Fruit fly (Drosophila melanogaster) whole organism, embryonic: ENCODE measurements around the gene CG42798.

Source experiments
- ATbp ChIP-seq: fragments of 200-800 bp; sonication (Bioruptor generic); optimal IDR thresholded peaks from 2 replicates; lab custom pipeline; 2017; ENCODE audit warnings: missing biosample characterization, mild to moderate bottlenecking, missing genetic modification characterization, missing genetic modification reagents
- Antp ChIP-seq: fragments of 200-800 bp; sonication (Bioruptor generic); optimal IDR thresholded peaks from 3 replicates; lab custom pipeline; 2016; ENCODE audit warnings: missing biosample characterization, missing genetic modification characterization
- Bdp1 ChIP-seq: fragments of 200-800 bp; sonication (Bioruptor generic); optimal IDR thresholded peaks from 3 replicates; lab custom pipeline; 2016; ENCODE audit warnings: missing biosample characterization, missing genetic modification characterization
- Bgb ChIP-seq: fragments of 200-800 bp; sonication (Bioruptor generic); IDR thresholded peaks from 2 replicates; pipeline ENCODE4 v1.3.6; 2022; ENCODE audit warnings: missing biosample characterization, missing genetic modification characterization; ENCODE audit not compliant: partially characterized antibody
- CG10431 ChIP-seq: fragments of 200-800 bp; sonication (Bioruptor generic); optimal IDR thresholded peaks from 3 replicates; lab custom pipeline; 2018; ENCODE audit warnings: missing biosample characterization, mild to moderate bottlenecking, missing genetic modification characterization
- CG10959 ChIP-seq: fragments of 200-800 bp; sonication (Bioruptor generic); IDR thresholded peaks from 2 replicates; pipeline ENCODE4 v1.3.6; 2022; ENCODE audit warnings: missing biosample characterization, missing genetic modification characterization
- CG11398 ChIP-seq: fragments of 200-800 bp; sonication (Bioruptor generic); optimal IDR thresholded peaks from 2 replicates; lab custom pipeline; 2016; ENCODE audit warnings: missing biosample characterization, missing genetic modification characterization
- CG11696 ChIP-seq: fragments of 200-800 bp; sonication (Bioruptor generic); IDR thresholded peaks from 2 replicates; pipeline ENCODE4 v1.3.6; 2022; ENCODE audit warnings: missing biosample characterization, missing genetic modification characterization
- CG12659 ChIP-seq: fragments of 200-800 bp; sonication (Bioruptor generic); optimal IDR thresholded peaks from 3 replicates; lab custom pipeline; 2017; ENCODE audit warnings: mild to moderate bottlenecking, missing biosample characterization, missing genetic modification reagents, missing genetic modification characterization
- CG17612 ChIP-seq: fragments of 200-800 bp; sonication (Bioruptor generic); IDR thresholded peaks from 2 replicates; pipeline ENCODE4 v1.3.6; 2022; ENCODE audit warnings: missing biosample characterization, missing genetic modification characterization
- CG2712 ChIP-seq: fragments of 200-800 bp; optimal IDR thresholded peaks from 3 replicates; lab custom pipeline; 2019; ENCODE audit warnings: missing biosample characterization, mild to moderate bottlenecking, missing genetic modification characterization, moderate library complexity
- CG30020 ChIP-seq: fragments of 200-800 bp; optimal IDR thresholded peaks from 2 replicates; lab custom pipeline; 2019; ENCODE audit warnings: missing biosample characterization, mild to moderate bottlenecking, missing genetic modification characterization, moderate library complexity
- CG3281 ChIP-seq: fragments of 200-800 bp; sonication (Bioruptor generic); optimal IDR thresholded peaks from 3 replicates; lab custom pipeline; 2017; ENCODE audit warnings: missing biosample characterization, mild to moderate bottlenecking, missing genetic modification characterization
- CG4328 ChIP-seq: fragments of 200-800 bp; sonication (Bioruptor generic); optimal IDR thresholded peaks from 3 replicates; lab custom pipeline; 2017; ENCODE audit warnings: missing biosample characterization, missing genetic modification reagents, missing genetic modification characterization
- CG6765 ChIP-seq: fragments of 200-800 bp; sonication (Bioruptor generic); optimal IDR thresholded peaks from 3 replicates; lab custom pipeline; 2017; ENCODE audit warnings: missing biosample characterization, mild to moderate bottlenecking, missing genetic modification characterization
- CG7271 ChIP-seq: fragments of 200-800 bp; sonication (Bioruptor generic); optimal IDR thresholded peaks from 2 replicates; lab custom pipeline; 2018; ENCODE audit warnings: missing biosample characterization, mild to moderate bottlenecking, missing genetic modification characterization, moderate library complexity
- CG8089 ChIP-seq: fragments of 200-800 bp; sonication (Bioruptor generic); optimal IDR thresholded peaks from 3 replicates; lab custom pipeline; 2016; ENCODE audit warnings: missing biosample characterization, missing genetic modification characterization
- CG8924 ChIP-seq: fragments of 200-800 bp; optimal IDR thresholded peaks from 3 replicates; lab custom pipeline; 2019; ENCODE audit warnings: missing biosample characterization, mild to moderate bottlenecking, missing genetic modification characterization, moderate library complexity
- Chrac-16 ChIP-seq: fragments of 200-800 bp; sonication (Bioruptor generic); optimal IDR thresholded peaks from 3 replicates; lab custom pipeline; 2016; ENCODE audit warnings: missing biosample characterization, missing genetic modification characterization
- Doc3 ChIP-seq: fragments of 200-800 bp; sonication (Bioruptor generic); IDR thresholded peaks from 3 replicates; pipeline ENCODE4 v1.3.6; 2022; ENCODE audit warnings: missing biosample characterization, missing genetic modification characterization; ENCODE audit not compliant: partially characterized antibody
- ERR ChIP-seq: fragments of 200-800 bp; sonication (Bioruptor generic); optimal IDR thresholded peaks from 2 replicates; lab custom pipeline; 2016; ENCODE audit warnings: missing biosample characterization, missing genetic modification characterization
- Fer2 ChIP-seq: fragments of 200-800 bp; sonication (Bioruptor generic); optimal IDR thresholded peaks from 2 replicates; lab custom pipeline; 2018; ENCODE audit warnings: missing biosample characterization, mild to moderate bottlenecking, missing genetic modification characterization, moderate library complexity
- Fer3 ChIP-seq: fragments of 200-800 bp; sonication (Bioruptor generic); optimal IDR thresholded peaks from 2 replicates; lab custom pipeline; 2018; ENCODE audit warnings: missing biosample characterization, mild to moderate bottlenecking, missing genetic modification characterization, moderate library complexity
- HLHmδ ChIP-seq: fragments of 200-800 bp; sonication (Bioruptor generic); optimal IDR thresholded peaks from 2 replicates; lab custom pipeline; 2018; ENCODE audit warnings: missing biosample characterization, mild to moderate bottlenecking, missing genetic modification characterization, moderate library complexity
- Hand ChIP-seq: fragments of 200-800 bp; sonication (Bioruptor generic); optimal IDR thresholded peaks from 2 replicates; lab custom pipeline; 2017; ENCODE audit warnings: mild to moderate bottlenecking, missing biosample characterization, missing genetic modification reagents, missing genetic modification characterization
- HmgD ChIP-seq: fragments of 200-800 bp; sonication (Bioruptor generic); optimal IDR thresholded peaks from 3 replicates; lab custom pipeline; 2016; ENCODE audit warnings: missing biosample characterization, missing genetic modification characterization
- HmgZ ChIP-seq: fragments of 200-800 bp; sonication (Bioruptor generic); optimal IDR thresholded peaks from 2 replicates; lab custom pipeline; 2018; ENCODE audit warnings: missing biosample characterization, mild to moderate bottlenecking, missing genetic modification characterization
- Mad ChIP-seq: fragments of 200-800 bp; sonication (Bioruptor generic); optimal IDR thresholded peaks from 2 replicates; lab custom pipeline; 2016; ENCODE audit warnings: missing biosample characterization, missing genetic modification characterization
- Oli ChIP-seq: fragments of 200-800 bp; sonication (Bioruptor generic); optimal IDR thresholded peaks from 2 replicates; lab custom pipeline; 2018; ENCODE audit warnings: missing biosample characterization, mild to moderate bottlenecking, missing genetic modification characterization, moderate library complexity
- Rx ChIP-seq: fragments of 200-800 bp; sonication (Bioruptor generic); IDR thresholded peaks from 2 replicates; pipeline ENCODE4 v1.3.6; 2022; ENCODE audit warnings: missing biosample characterization, missing genetic modification characterization
- Six4 ChIP-seq: fragments of 200-800 bp; sonication (Bioruptor generic); optimal IDR thresholded peaks from 2 replicates; lab custom pipeline; 2016; ENCODE audit warnings: missing biosample characterization, missing genetic modification characterization
- Sox100B ChIP-seq: fragments of 200-800 bp; sonication (Bioruptor generic); optimal IDR thresholded peaks from 3 replicates; lab custom pipeline; 2018; ENCODE audit warnings: missing biosample characterization, mild to moderate bottlenecking, missing genetic modification characterization
- Sry-β ChIP-seq: fragments of 200-800 bp; sonication (Bioruptor generic); optimal IDR thresholded peaks from 2 replicates; lab custom pipeline; 2018; ENCODE audit warnings: missing biosample characterization, mild to moderate bottlenecking, missing genetic modification characterization, moderate library complexity
- Taf1 ChIP-seq: fragments of 200-800 bp; sonication (Bioruptor generic); IDR thresholded peaks from 2 replicates; pipeline ENCODE4 v1.3.6; 2022; ENCODE audit warnings: missing biosample characterization, missing genetic modification characterization
- ap ChIP-seq: fragments of 200-800 bp; sonication (Bioruptor generic); IDR thresholded peaks from 2 replicates; pipeline ENCODE4 v1.3.6; 2022; ENCODE audit warnings: missing biosample characterization, missing genetic modification characterization
- ash1 ChIP-seq: fragments of 200-800 bp; sonication (Bioruptor generic); optimal IDR thresholded peaks from 2 replicates; lab custom pipeline; 2018; ENCODE audit warnings: missing biosample characterization, mild to moderate bottlenecking, missing genetic modification characterization
- br ChIP-seq: fragments of >200 bp; optimal IDR thresholded peaks from 2 replicates; lab custom pipeline; 2017
- ci ChIP-seq: fragments of 200-800 bp; sonication (Bioruptor generic); IDR thresholded peaks from 3 replicates; pipeline ENCODE4 v1.3.6; 2022; ENCODE audit warnings: missing biosample characterization, missing genetic modification characterization
- corto ChIP-seq: fragments of 200-800 bp; sonication (Bioruptor generic); optimal IDR thresholded peaks from 2 replicates; lab custom pipeline; 2016; ENCODE audit warnings: missing biosample characterization, mild to moderate bottlenecking, missing genetic modification characterization, moderate library complexity
- crc ChIP-seq: fragments of 200-800 bp; sonication (Bioruptor generic); optimal IDR thresholded peaks from 2 replicates; lab custom pipeline; 2016; ENCODE audit warnings: missing biosample characterization, missing genetic modification characterization
- dmrt11E ChIP-seq: fragments of 200-800 bp; sonication (Bioruptor generic); optimal IDR thresholded peaks from 3 replicates; lab custom pipeline; 2018; ENCODE audit warnings: missing biosample characterization, mild to moderate bottlenecking, missing genetic modification characterization, moderate library complexity
- gce ChIP-seq: fragments of 200-800 bp; sonication (Bioruptor generic); IDR thresholded peaks from 3 replicates; pipeline ENCODE4 v1.3.6; 2022; ENCODE audit warnings: missing biosample characterization, missing genetic modification characterization
- gcm2 ChIP-seq: fragments of 200-800 bp; sonication (Bioruptor generic); optimal IDR thresholded peaks from 2 replicates; lab custom pipeline; 2016; ENCODE audit warnings: missing biosample characterization, missing genetic modification characterization
- lov ChIP-seq, 2 experiments: fragments of 200-800 bp in 1 of 2; fragments of >200 bp in 1 of 2; sonication (Bioruptor generic) in 1 of 2; IDR thresholded peaks in 1 of 2; optimal IDR thresholded peaks in 1 of 2; 2 replicates in 1 of 2; 3 replicates in 1 of 2; pipeline versions ENCODE4 v1.3.6 to Lab custom; 2017 to 2022; ENCODE audit warnings: missing biosample characterization in 1 of 2, missing genetic modification characterization in 1 of 2
- mam ChIP-seq: fragments of 200-800 bp; sonication (Bioruptor generic); optimal IDR thresholded peaks from 3 replicates; lab custom pipeline; 2016; ENCODE audit warnings: missing biosample characterization, missing genetic modification characterization
- ranshi ChIP-seq: fragments of 200-800 bp; sonication (Bioruptor generic); IDR thresholded peaks from 2 replicates; pipeline ENCODE4 v1.3.6; 2022; ENCODE audit warnings: missing biosample characterization, missing genetic modification characterization
- sima ChIP-seq: fragments of 200-800 bp; sonication (Bioruptor generic); optimal IDR thresholded peaks from 2 replicates; lab custom pipeline; 2016; ENCODE audit warnings: missing biosample characterization, missing genetic modification characterization
- sqz ChIP-seq: fragments of 200-800 bp; sonication (Bioruptor generic); optimal IDR thresholded peaks from 3 replicates; lab custom pipeline; 2018; ENCODE audit warnings: missing biosample characterization, mild to moderate bottlenecking, missing genetic modification characterization
- ssp ChIP-seq: fragments of 200-800 bp; sonication (Bioruptor generic); IDR thresholded peaks from 2 replicates; pipeline ENCODE4 v1.3.6; 2022; ENCODE audit warnings: missing biosample characterization, missing genetic modification characterization
- trh ChIP-seq: fragments of 200-800 bp; sonication (Bioruptor generic); optimal IDR thresholded peaks from 2 replicates; lab custom pipeline; 2016; ENCODE audit warnings: missing biosample characterization, missing genetic modification characterization

Gene CG42798

dm6 chr3R:17391313-17391845 lies 15.1 kb upstream of the CG42798 start, which contains the start of the genes Brf and sds22 (continued):
- peak; percentile 94 for TF ChIP-seq Fer3 (tag; lab: Kevin White, UChicago)
- peak; percentile 89 for TF ChIP-seq HmgD (GFP tag; lab: Kevin White, UChicago)
- TF ChIP-seq CG12659, result peak; percentile 96
- peak; percentile 87 for TF ChIP-seq sqz
- TF ChIP-seq crc (GFP tag; lab: Kevin White, UChicago), result peak; percentile 88
- TF ChIP-seq corto (GFP tag; lab: Kevin White, UChicago), result peak; percentile 85
- peak; percentile 73 for TF ChIP-seq ap (GFP tag; lab: Robert Waterston, UW)
- TF ChIP-seq CG10431 (GFP tag; lab: Kevin White, UChicago), result peak; percentile 76
- TF ChIP-seq br (lab: Kevin White, UChicago), result no peak
- peak; percentile 95 for TF ChIP-seq CG4328 (GFP tag; lab: Kevin White, UChicago)
- TF ChIP-seq Fer2 (tag; lab: Kevin White, UChicago), result peak; percentile 96
- TF ChIP-seq Doc3 (GFP tag; lab: Robert Waterston, UW), result peak; percentile 80
- peak; percentile 93 for TF ChIP-seq Mad (GFP tag; lab: Kevin White, UChicago)
- TF ChIP-seq Oli (tag; lab: Kevin White, UChicago), result peak; percentile 92
- peak; percentile 90 for TF ChIP-seq CG10959 (GFP tag; lab: Robert Waterston, UW)
- TF ChIP-seq Bdp1 (GFP tag; lab: Kevin White, UChicago), result peak; percentile 90
- no peak for TF ChIP-seq HLHmδ (GFP tag; lab: Kevin White, UChicago)
- peak; percentile 89 for TF ChIP-seq ssp
- peak; percentile 69 for TF ChIP-seq ATbp (GFP tag; lab: Kevin White, UChicago)
- TF ChIP-seq CG11398 (GFP tag; lab: Kevin White, UChicago), result peak; percentile 90
- peak; percentile 96 for TF ChIP-seq CG8924
- peak; percentile 62 for TF ChIP-seq sima (GFP tag; lab: Kevin White, UChicago)
- peak; percentile 15 for TF ChIP-seq ash1
- TF ChIP-seq Rx (GFP tag; lab: Robert Waterston, UW), result peak; percentile 84
- TF ChIP-seq Chrac-16 (GFP tag; lab: Kevin White, UChicago), result peak; percentile 98
- peak; percentile 80 for TF ChIP-seq Hand (GFP tag; lab: Kevin White, UChicago)
- TF ChIP-seq Bgb (GFP tag; lab: Robert Waterston, UW), result peak; percentile 74
- TF ChIP-seq CG30020 (tag; lab: Kevin White, UChicago), result peak; percentile 88
- peak; percentile 94 for TF ChIP-seq Six4 (GFP tag; lab: Kevin White, UChicago)
- TF ChIP-seq trh (GFP tag; lab: Kevin White, UChicago), result peak; percentile 93
- peak; percentile 63; the same call in 1 of the 3 replicates for TF ChIP-seq gce (GFP tag; lab: Robert Waterston, UW)
- peak; percentile 89 for TF ChIP-seq ERR
- TF ChIP-seq CG6765 (GFP tag; lab: Kevin White, UChicago), result peak; percentile 82
- peak; percentile 87 for TF ChIP-seq gcm2 (GFP tag; lab: Kevin White, UChicago)
- TF ChIP-seq dmrt11E (tag; lab: Kevin White, UChicago), result peak; percentile 96
- peak; percentile 93 for TF ChIP-seq Antp (GFP tag; lab: Kevin White, UChicago)
- peak; percentile 75; the same call in 1 of the 2 replicates for TF ChIP-seq CG17612 (GFP tag; lab: Robert Waterston, UW)
- TF ChIP-seq CG2712, result peak; percentile 96
- peak; percentile 74 for TF ChIP-seq Taf1
- TF ChIP-seq CG7271 (tag; lab: Kevin White, UChicago), result peak; percentile 80
- TF ChIP-seq lov (optimal IDR thresholded peaks at IDR 0.05; lab: Kevin White, UChicago), result no peak
- peak; percentile 86; the same call in 2 of the 3 replicates for TF ChIP-seq lov (GFP tag; IDR thresholded peaks at IDR 0.05; lab: Robert Waterston, UW)
- peak; percentile 71; the same call in 1 of the 2 replicates for TF ChIP-seq CG11696
- TF ChIP-seq Sry-β (GFP tag; lab: Kevin White, UChicago), result peak; percentile 76
- TF ChIP-seq ci (GFP tag; lab: Robert Waterston, UW), result peak; percentile 88
- TF ChIP-seq HmgZ (tag; lab: Kevin White, UChicago), result peak; percentile 97
- TF ChIP-seq CG3281, result peak; percentile 94
- TF ChIP-seq ranshi (GFP tag; lab: Robert Waterston, UW), result peak; percentile 95
- peak; percentile 93 for TF ChIP-seq CG8089
- peak; percentile 97 for TF ChIP-seq mam (GFP tag; lab: Kevin White, UChicago)
- peak; percentile 93 for TF ChIP-seq Sox100B (GFP tag; lab: Kevin White, UChicago)
